Worm (Caenorhabditis elegans): ENCODE results near the gene perm-3.

The perm-3 gene

ce11 chrIV:5344168-5344567 lies 50.4 kb downstream of the perm-3 start:
- no peak for TF ChIP-seq xnd-1 (tag; optimal IDR thresholded peaks at IDR 0.05)
- TF ChIP-seq snpc-1.3 (tag; optimal IDR thresholded peaks at IDR 0.05; ENCODE audit: insufficient read depth) = peak; percentile 36
- peak; percentile 46; the same call in 1 of the 2 replicates for TF ChIP-seq attf-6 (GFP tag; IDR thresholded peaks at IDR 0.05)
- no peak for TF ChIP-seq madf-3 (GFP tag; IDR thresholded peaks at IDR 0.05)
- TF ChIP-seq K12H6.12 (tag; optimal IDR thresholded peaks at IDR 0.05) = no peak
- TF ChIP-seq unc-130 (GFP tag; optimal IDR thresholded peaks at IDR 0.05) = no peak
- TF ChIP-seq Y53G8AR.9 (GFP tag; conservative IDR thresholded peaks at IDR 0.05) = no peak
- TF ChIP-seq him-1 (tag; optimal IDR thresholded peaks at IDR 0.05) = peak; percentile 42
- peak; percentile 4 for TF ChIP-seq nhr-90 (tag; optimal IDR thresholded peaks at IDR 0.05)
- 0 out of 2 replicates have a peak, but pooled peaks have one; percentile 24 for TF ChIP-seq Y95B8A.8 (GFP tag; IDR thresholded peaks at IDR 0.05)
- TF ChIP-seq pbrm-1 (GFP tag; IDR thresholded peaks at IDR 0.05) = 0 out of 2 replicates have a peak, but pooled peaks have one; percentile 53
- TF ChIP-seq F39B2.1 (GFP tag; IDR thresholded peaks at IDR 0.05) = no peak
- TF ChIP-seq F23B12.7 (tag; optimal IDR thresholded peaks at IDR 0.05; ENCODE audit: insufficient read depth) = peak; percentile 45
- TF ChIP-seq D2030.7 (GFP tag; IDR thresholded peaks at IDR 0.05) = peak; percentile 45; the same call in 1 of the 2 replicates
- TF ChIP-seq lag-1 (GFP tag; IDR thresholded peaks at IDR 0.05) = no peak
- TF ChIP-seq rpc-1 (optimal IDR thresholded peaks at IDR 0.05) = peak; percentile 55
- TF ChIP-seq rpc-1 (tag; optimal IDR thresholded peaks at IDR 0.05) = peak; percentile 79
- TF ChIP-seq atf-7 (tag; optimal IDR thresholded peaks at IDR 0.05) = peak; percentile 0
- TF ChIP-seq nhr-80 (tag; optimal IDR thresholded peaks at IDR 0.05) = peak; percentile 21
- TF ChIP-seq B0261.1 (tag; optimal IDR thresholded peaks at IDR 0.05) = peak; percentile 68
- TF ChIP-seq tbp1 (GFP tag; optimal IDR thresholded peaks at IDR 0.05) = peak; percentile 87
- 0 out of 2 replicates have a peak, but pooled peaks have one; percentile 36 for TF ChIP-seq nfyb-1 (GFP tag; IDR thresholded peaks at IDR 0.05)
- TF ChIP-seq aptf-2 (GFP tag; conservative IDR thresholded peaks at IDR 0.05) = no peak
- peak; percentile 83 for TF ChIP-seq snpc-4 (GFP tag; optimal IDR thresholded peaks at IDR 0.05)
- peak; percentile 71 to 93 (median 90) for TF ChIP-seq snpc-4 (tag; optimal IDR thresholded peaks at IDR 0.05)
- TF ChIP-seq ztf-18 (tag; optimal IDR thresholded peaks at IDR 0.05) = peak; percentile 30
- no peak for TF ChIP-seq ztf-6 (GFP tag; IDR thresholded peaks at IDR 0.05)
- TF ChIP-seq lin-54 (GFP tag; optimal IDR thresholded peaks at IDR 0.05) = peak; percentile 41
- TF ChIP-seq snpc-1.1 (tag; optimal IDR thresholded peaks at IDR 0.05; ENCODE audit: insufficient read depth) = peak; percentile 87
- no peak for TF ChIP-seq madf-10 (tag; optimal IDR thresholded peaks at IDR 0.05)
- TF ChIP-seq F55B11.4 (tag; optimal IDR thresholded peaks at IDR 0.05; ENCODE audit: borderline replicate concordance, insufficient read depth) = no peak
- TF ChIP-seq die-1 (tag; optimal IDR thresholded peaks at IDR 0.05) = peak; percentile 47

Data from whole organism, young adult.